Worm (Caenorhabditis elegans): ENCODE measurements around the gene hog-1.

ce11 chrX:5839643-5840042, 14.4 kb downstream of the hog-1 start, which contains the start of gene dct-11:
- TF ChIP-seq egl-27 (tag; optimal IDR thresholded peaks at IDR 0.05) (no peak), lsy-2 (tag; optimal IDR thresholded peaks at IDR 0.05) (no peak), skn-1 (tag; optimal IDR thresholded peaks at IDR 0.05) (no peak), nhr-10 (tag; optimal IDR thresholded peaks at IDR 0.05) (no peak), blmp-1 (tag; optimal IDR thresholded peaks at IDR 0.05; ENCODE audit: insufficient read depth) (no peak), C34F6.9 (tag; optimal IDR thresholded peaks at IDR 0.05) (no peak), lin-11 (tag; optimal IDR thresholded peaks at IDR 0.05) (no peak), nhr-12 (tag; optimal IDR thresholded peaks at IDR 0.05) (no peak), nhr-25 (tag; optimal IDR thresholded peaks at IDR 0.05) (no peak), aly-2 (tag; optimal IDR thresholded peaks at IDR 0.05) (no peak), nhr-77 (tag; optimal IDR thresholded peaks at IDR 0.05) (no peak), ceh-16 (tag; optimal IDR thresholded peaks at IDR 0.05) (no peak), ztf-11 (tag; optimal IDR thresholded peaks at IDR 0.05) (no peak)
